Worm (Caenorhabditis elegans): Measurements from ENCODE around the gene hlh-15.

DNA sequence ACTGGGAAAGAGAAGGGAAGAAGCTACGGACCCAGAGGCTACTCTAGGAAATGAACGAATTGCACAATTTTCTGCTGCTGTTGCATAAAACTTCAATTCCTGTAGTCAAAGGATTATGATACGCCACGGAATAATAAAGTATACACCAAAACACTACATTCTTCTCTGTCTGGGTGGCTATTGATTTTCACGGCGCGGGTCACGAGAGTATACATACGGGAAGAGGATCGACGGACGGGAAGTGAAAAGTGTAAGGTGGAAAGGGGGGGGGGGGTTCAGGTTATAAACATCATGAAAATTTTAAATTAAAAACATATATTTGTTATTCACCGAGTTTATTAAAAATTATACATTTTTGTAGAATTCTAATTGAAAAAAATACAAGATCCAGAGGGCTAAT lies 26.1 kb upstream of the hlh-15 start:
- no peak for TF ChIP-seq mdl-1 (tag; optimal IDR thresholded peaks at IDR 0.05)
- no peak for TF ChIP-seq ceh-82 (tag; optimal IDR thresholded peaks at IDR 0.05)
- TF ChIP-seq skn-1 (tag; optimal IDR thresholded peaks at IDR 0.05): no peak
- no peak for TF ChIP-seq snpc-4 (tag; optimal IDR thresholded peaks at IDR 0.05)
- TF ChIP-seq lsy-2 (tag; optimal IDR thresholded peaks at IDR 0.05): no peak
- no peak for TF ChIP-seq nhr-12 (tag; optimal IDR thresholded peaks at IDR 0.05)
- no peak for TF ChIP-seq lin-13 (GFP tag; optimal IDR thresholded peaks at IDR 0.05)
- TF ChIP-seq F13H6.1 (tag; optimal IDR thresholded peaks at IDR 0.05): no peak
- TF ChIP-seq nhr-129 (tag; optimal IDR thresholded peaks at IDR 0.05): peak; percentile 4
- TF ChIP-seq egl-27 (tag; optimal IDR thresholded peaks at IDR 0.05): no peak
- no peak for TF ChIP-seq unc-39 (tag; optimal IDR thresholded peaks at IDR 0.05)
- TF ChIP-seq ztf-11 (tag; optimal IDR thresholded peaks at IDR 0.05): no peak

Measured in whole organism, L2 larva.